Worm (Caenorhabditis elegans) whole organism, early embryonic: Measurements from ENCODE around the gene W08F4.5.
A peak's percentile ranks its signal among the peaks of the same experiment; 100 is the strongest.

Source experiments
- F13C5.2 ChIP-seq: sonication (generic microtip); optimal IDR thresholded peaks from 2 replicates; lab custom pipeline; 2017; ENCODE audit warnings: mild to moderate bottlenecking, missing genetic modification characterization, inconsistent platforms, missing compliant biosample characterization
- aly-1 ChIP-seq: sonication (generic microtip); optimal IDR thresholded peaks from 2 replicates; lab custom pipeline; 2016; ENCODE audit warnings: missing genetic modification characterization, missing compliant biosample characterization
- ama-1 ChIP-seq: fragments of 150-350 bp; optimal IDR thresholded peaks from 2 replicates; lab custom pipeline; 2014
- ceh-13 ChIP-seq: fragments of 200-800 bp; sonication (Bioruptor generic); optimal IDR thresholded peaks from 2 replicates; lab custom pipeline; 2018; ENCODE audit warnings: mild to moderate bottlenecking, missing genetic modification characterization, missing compliant biosample characterization
- ceh-36 ChIP-seq: sonication (generic microtip); optimal IDR thresholded peaks from 2 replicates; lab custom pipeline; 2016; ENCODE audit warnings: missing genetic modification characterization, inconsistent platforms, missing compliant biosample characterization
- flt-1 ChIP-seq: fragments of 200-800 bp; sonication (Bioruptor generic); IDR thresholded peaks from 2 replicates; pipeline ENCODE4 v1.3.6; 2022; ENCODE audit warnings: missing genetic modification characterization, missing compliant biosample characterization
- hmbx-1 ChIP-seq: sonication (generic microtip); optimal IDR thresholded peaks from 2 replicates; lab custom pipeline; 2016; ENCODE audit warnings: mild to moderate bottlenecking, missing genetic modification characterization, missing compliant biosample characterization
- pes-1 ChIP-seq: fragments of 200-800 bp; sonication (Bioruptor generic); IDR thresholded peaks from 2 replicates; pipeline ENCODE4 v1.3.6; 2022; ENCODE audit warnings: missing genetic modification reagents, missing genetic modification characterization, missing compliant biosample characterization
- tbx-11 ChIP-seq: fragments of 200-800 bp; sonication (Bioruptor generic); IDR thresholded peaks from 2 replicates; pipeline ENCODE4 v1.3.6; 2022; ENCODE audit warnings: missing genetic modification characterization, missing compliant biosample characterization
- tra-4 ChIP-seq: sonication (generic microtip); optimal IDR thresholded peaks from 2 replicates; lab custom pipeline; 2017; ENCODE audit warnings: missing genetic modification characterization, missing compliant biosample characterization

- TF ChIP-seq flt-1 (GFP tag; lab: Robert Waterston, UW) (no peak), ama-1 (lab: Kevin White, UChicago) (no peak), tbx-11 (GFP tag; lab: Robert Waterston, UW) (no peak), ceh-13 (GFP tag; lab: Kevin White, UChicago) (no peak), F13C5.2 (tag; lab: Kevin White, UChicago) (no peak), tra-4 (tag; lab: Kevin White, UChicago) (no peak), hmbx-1 (tag; lab: Kevin White, UChicago) (no peak), aly-1 (tag; lab: Kevin White, UChicago) (peak; percentile 43), pes-1 (GFP tag; lab: Robert Waterston, UW) (no peak), ceh-36 (tag; lab: Kevin White, UChicago) (no peak)
These were observed 17.3 kb downstream of the W08F4.5 start, which contains the start of gene lips-7 for ce11 chrII:551245-551904.
